Fruit fly (Drosophila melanogaster): ENCODE results near the gene CG32137.

DNA sequence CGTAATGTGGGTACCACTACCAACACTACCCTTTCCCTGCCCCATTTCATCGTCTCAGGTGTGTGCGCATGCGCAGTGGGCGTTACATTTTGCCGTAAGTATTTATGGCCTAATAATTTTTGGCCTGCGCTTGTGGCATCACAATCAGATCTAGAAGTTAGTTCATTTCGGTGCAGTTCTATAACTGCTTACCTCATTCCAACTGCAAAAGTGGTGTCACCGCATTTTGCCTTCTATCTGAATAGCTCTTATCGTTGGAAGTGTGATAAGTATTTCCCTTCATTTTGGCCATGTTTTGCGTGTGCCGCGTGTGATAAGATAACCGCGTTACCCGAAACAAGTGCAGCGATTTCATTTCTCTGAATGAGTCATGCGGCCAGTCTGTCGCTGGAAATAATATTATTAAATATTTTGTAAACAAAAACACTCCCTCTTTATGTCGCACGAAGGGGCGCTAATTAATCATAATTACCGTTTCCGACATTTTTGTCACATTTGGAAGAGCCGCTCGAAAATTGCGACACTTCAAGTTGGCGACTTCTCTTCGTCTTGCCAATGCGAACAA, 13.5 kb downstream of the CG32137 start:
- TF ChIP-seq pan (optimal IDR thresholded peaks at IDR 0.05) = no peak
- TF ChIP-seq Dll (optimal IDR thresholded peaks at IDR 0.05) = no peak
- no peak for TF ChIP-seq CG8478 (optimal IDR thresholded peaks at IDR 0.05)

All from whole organism.